Worm (Caenorhabditis elegans) whole organism, young adult: ENCODE measurements around the gene cest-17.

Experiments
- Y53G8AR.9 ChIP-seq: fragments of 200-800 bp; sonication (Bioruptor generic); conservative IDR thresholded peaks from 2 replicates; pipeline ENCODE4 v1.3.6; 2022; ENCODE audit warnings: missing genetic modification reagents, missing genetic modification characterization, missing compliant biosample characterization
- ama-1 ChIP-seq, 3 experiments: fragments of 150-350 bp in 1 of 3; sonication (generic microtip) in 2 of 3; optimal IDR thresholded peaks; 2 replicates each; lab custom pipeline; 2014 to 2018; ENCODE audit warnings: missing biosample characterization in 2 of 3, missing genetic modification characterization in 2 of 3, missing genetic modification reagents in 2 of 3
- ets-4 ChIP-seq: fragments of 200-800 bp; sonication (Bioruptor generic); optimal IDR thresholded peaks from 2 replicates; lab custom pipeline; 2018; ENCODE audit warnings: mild to moderate bottlenecking, missing genetic modification characterization, missing compliant biosample characterization
- unc-130 ChIP-seq: sonication (generic microtip); optimal IDR thresholded peaks from 2 replicates; lab custom pipeline; 2016; ENCODE audit warnings: missing genetic modification reagents, missing genetic modification characterization, missing compliant biosample characterization

DNA sequence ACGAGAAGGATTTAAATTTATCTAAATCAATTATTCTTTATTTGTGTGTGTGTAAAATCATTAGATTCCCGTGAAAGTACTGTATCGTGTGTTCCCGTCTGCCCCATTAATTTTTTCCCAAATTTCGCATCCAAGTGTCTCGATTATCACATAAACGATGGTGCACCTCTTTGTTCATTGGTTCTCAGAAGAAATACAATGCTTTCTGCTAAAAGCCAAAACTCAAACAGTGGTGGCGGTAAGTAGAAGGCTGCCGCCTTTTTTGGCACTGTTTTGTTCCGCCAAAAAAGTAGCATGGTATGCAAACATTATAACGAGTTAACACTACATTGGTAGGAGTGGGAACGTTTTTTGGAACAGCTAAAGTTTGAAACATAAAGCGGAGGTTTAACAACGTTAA is 20.3 kb downstream of the cest-17 start:
- TF ChIP-seq Y53G8AR.9 (GFP tag; lab: Robert Waterston, UW): no peak
- TF ChIP-seq ama-1 (optimal IDR thresholded peaks at IDR 0.05; lab: Kevin White, UChicago): no peak
- TF ChIP-seq ama-1 (GFP tag; optimal IDR thresholded peaks at IDR 0.05; lab: Kevin White, UChicago): no peak
- peak; percentile 17 for TF ChIP-seq unc-130 (GFP tag; lab: Kevin White, UChicago)
- TF ChIP-seq ets-4 (GFP tag; lab: Kevin White, UChicago): no peak
